Worm (Caenorhabditis elegans): ENCODE data around the gene T24B8.4.

ce11 chrII:9053564-9053963, 17.1 kb downstream of the T24B8.4 start, which contains the start of gene T24B8.7:
- TF ChIP-seq elt-3 (tag; optimal IDR thresholded peaks at IDR 0.05) = no peak
- TF ChIP-seq nhr-23 (tag; optimal IDR thresholded peaks at IDR 0.05) = no peak
- no peak for TF ChIP-seq ztf-4 (tag; optimal IDR thresholded peaks at IDR 0.05)
- TF ChIP-seq ama-1 (optimal IDR thresholded peaks at IDR 0.05) = no peak
- TF ChIP-seq zag-1 (tag; optimal IDR thresholded peaks at IDR 0.05) = no peak
- TF ChIP-seq snpc-4 (tag; optimal IDR thresholded peaks at IDR 0.05) = no peak
- TF ChIP-seq lsy-2 (tag; optimal IDR thresholded peaks at IDR 0.05) = no peak
- no peak for TF ChIP-seq unc-62 (GFP tag; optimal IDR thresholded peaks at IDR 0.05)
- TF ChIP-seq sma-3 (GFP tag; optimal IDR thresholded peaks at IDR 0.05) = no peak
